Worm (Caenorhabditis elegans): ENCODE data around the gene srw-66.
A peak's percentile ranks its signal among the peaks of the same experiment; 100 is the strongest.

DNA sequence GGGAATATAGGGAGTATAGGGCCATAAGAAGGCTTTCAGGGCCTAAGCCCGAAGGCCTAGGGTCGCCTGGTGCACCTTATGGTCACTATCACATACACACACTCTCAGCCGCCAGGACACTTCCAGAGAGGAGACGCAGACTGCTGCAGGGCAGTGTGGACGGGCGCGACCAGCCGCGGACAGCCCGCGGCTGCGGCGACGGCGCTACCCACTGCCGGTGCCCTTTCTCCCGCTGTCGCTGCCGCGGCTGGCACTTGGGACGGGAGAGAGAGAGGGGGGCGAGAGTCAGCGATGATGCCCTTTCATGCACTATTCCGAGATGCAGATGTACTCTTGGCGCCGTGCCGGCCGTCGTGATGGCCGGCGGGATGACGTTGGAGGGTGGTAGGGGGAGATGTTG lies 33.9 kb downstream of the srw-66 start:
- peak; percentile 16 for TF ChIP-seq mdl-1 (tag; optimal IDR thresholded peaks at IDR 0.05)
- no peak for TF ChIP-seq nhr-237 (tag; optimal IDR thresholded peaks at IDR 0.05)
- TF ChIP-seq nhr-67 (tag; optimal IDR thresholded peaks at IDR 0.05): no peak
- peak; percentile 77 for TF ChIP-seq unc-62 (GFP tag; optimal IDR thresholded peaks at IDR 0.05)
- TF ChIP-seq unc-39 (tag; optimal IDR thresholded peaks at IDR 0.05): no peak
- peak; percentile 15 for TF ChIP-seq ceh-82 (tag; optimal IDR thresholded peaks at IDR 0.05)
- TF ChIP-seq tbx-2 (tag; optimal IDR thresholded peaks at IDR 0.05): peak; percentile 52
- no peak for TF ChIP-seq snpc-4 (tag; optimal IDR thresholded peaks at IDR 0.05)
- no peak for TF ChIP-seq fos-1 (tag; optimal IDR thresholded peaks at IDR 0.05)
- TF ChIP-seq pha-4 (tag; optimal IDR thresholded peaks at IDR 0.05): peak; percentile 40
- peak; percentile 78 for TF ChIP-seq hmg-11 (tag; optimal IDR thresholded peaks at IDR 0.05)

Measured in whole organism, L3 larva.